Worm (Caenorhabditis elegans): Measurements from ENCODE around the gene R04B3.3.

DNA sequence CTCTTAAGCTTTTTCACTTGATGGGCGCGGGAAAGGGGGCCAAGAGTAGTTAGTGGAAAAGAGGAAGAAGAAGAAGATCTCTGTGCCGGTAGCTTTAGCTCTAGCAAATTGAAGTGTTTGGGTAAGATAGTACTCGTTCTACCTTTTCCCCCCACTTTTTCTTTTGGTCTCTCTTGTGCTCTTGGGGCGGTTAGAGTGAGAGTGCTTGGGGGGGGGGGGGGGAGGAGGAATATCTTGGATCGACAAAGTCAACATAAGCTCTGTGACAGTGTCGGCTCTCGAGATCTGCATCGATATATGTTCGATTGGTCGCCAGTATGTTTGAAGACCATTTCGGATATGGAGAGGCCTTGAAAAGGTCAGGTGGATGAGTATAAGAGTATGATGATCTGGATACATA lies 16.0 kb downstream of the R04B3.3 start, which contains the start of gene fox-1:
- no peak for TF ChIP-seq ceh-30 (tag; optimal IDR thresholded peaks at IDR 0.05)
- no peak for TF ChIP-seq unc-42 (tag; optimal IDR thresholded peaks at IDR 0.05)
- no peak for TF ChIP-seq hlh-6 (tag; optimal IDR thresholded peaks at IDR 0.05)
- TF ChIP-seq K09A11.1 (tag; optimal IDR thresholded peaks at IDR 0.05; ENCODE audit: insufficient read depth): no peak
- TF ChIP-seq unc-55 (GFP tag; optimal IDR thresholded peaks at IDR 0.05): no peak
- no peak for TF ChIP-seq fkh-10 (GFP tag; optimal IDR thresholded peaks at IDR 0.05)
- no peak for TF ChIP-seq npax-4 (tag; optimal IDR thresholded peaks at IDR 0.05)
- TF ChIP-seq nfya-1 (tag; optimal IDR thresholded peaks at IDR 0.05): no peak
- no peak for TF ChIP-seq ets-4 (tag; optimal IDR thresholded peaks at IDR 0.05)
- no peak for TF ChIP-seq ceh-48 (tag; optimal IDR thresholded peaks at IDR 0.05)
- no peak for TF ChIP-seq K02D7.2 (tag; optimal IDR thresholded peaks at IDR 0.05)

Data from whole organism, late embryonic.